Worm (Caenorhabditis elegans) whole organism, early embryonic: Measurements from ENCODE around the gene Y62H9A.2.

Experiments
- F13C5.2 ChIP-seq: sonication (generic microtip); optimal IDR thresholded peaks from 2 replicates; lab custom pipeline; 2017; ENCODE audit warnings: mild to moderate bottlenecking, missing genetic modification characterization, inconsistent platforms, missing compliant biosample characterization
- ama-1 ChIP-seq: fragments of 150-350 bp; optimal IDR thresholded peaks from 2 replicates; lab custom pipeline; 2014
- sea-1 ChIP-seq: fragments of 200-800 bp; sonication (Bioruptor generic); conservative IDR thresholded peaks from 2 replicates; pipeline ENCODE4 v1.3.6; 2022; ENCODE audit warnings: missing genetic modification characterization, missing compliant biosample characterization
- tbx-37 ChIP-seq: fragments of 200-800 bp; sonication (Bioruptor generic); conservative IDR thresholded peaks from 2 replicates; pipeline ENCODE4 v1.3.6; 2022; ENCODE audit warnings: missing genetic modification reagents, missing genetic modification characterization, missing compliant biosample characterization
- tra-4 ChIP-seq: sonication (generic microtip); optimal IDR thresholded peaks from 2 replicates; lab custom pipeline; 2017; ENCODE audit warnings: missing genetic modification characterization, missing compliant biosample characterization

ce11 chrX:11879871-11880270 is 1.9 kb upstream of the Y62H9A.2 start, which contains the start of the genes Y62H9A.3 and Y62H9A.4:
- no peak for TF ChIP-seq ama-1 (lab: Kevin White, UChicago)
- TF ChIP-seq F13C5.2 (tag; lab: Kevin White, UChicago), result no peak
- no peak for TF ChIP-seq sea-1 (GFP tag; lab: Robert Waterston, UW)
- TF ChIP-seq tra-4 (tag; lab: Kevin White, UChicago), result no peak
- no peak for TF ChIP-seq tbx-37 (GFP tag; lab: Robert Waterston, UW)
